Fruit fly (Drosophila melanogaster) whole organism, embryonic: ENCODE measurements around the gene Als2.

Source experiments
- ATbp ChIP-seq: fragments of 200-800 bp; sonication (Bioruptor generic); optimal IDR thresholded peaks from 2 replicates; lab custom pipeline; 2017; ENCODE audit warnings: missing biosample characterization, mild to moderate bottlenecking, missing genetic modification characterization, missing genetic modification reagents
- Atf6 ChIP-seq: fragments of 200-800 bp; sonication (Bioruptor generic); IDR thresholded peaks from 2 replicates; pipeline ENCODE4 v1.3.6; 2022; ENCODE audit warnings: missing biosample characterization, missing genetic modification characterization
- B-H2 ChIP-seq: fragments of 200-800 bp; sonication (Bioruptor generic); optimal IDR thresholded peaks from 2 replicates; lab custom pipeline; 2018; ENCODE audit warnings: missing biosample characterization, mild to moderate bottlenecking, missing genetic modification characterization
- CG11723 ChIP-seq: fragments of 200-800 bp; sonication (Bioruptor generic); optimal IDR thresholded peaks from 2 replicates; lab custom pipeline; 2017; ENCODE audit warnings: missing biosample characterization, mild to moderate bottlenecking, missing genetic modification characterization
- CG12391 ChIP-seq: fragments of 200-800 bp; sonication (Bioruptor generic); optimal IDR thresholded peaks from 3 replicates; lab custom pipeline; 2018; ENCODE audit warnings: missing biosample characterization, mild to moderate bottlenecking, missing genetic modification characterization, moderate library complexity
- CG15073 ChIP-seq: fragments of 200-800 bp; sonication (Bioruptor generic); optimal IDR thresholded peaks from 2 replicates; lab custom pipeline; 2016; ENCODE audit warnings: missing biosample characterization, missing genetic modification characterization
- CG17359 ChIP-seq: fragments of 200-800 bp; sonication (Bioruptor generic); optimal IDR thresholded peaks from 3 replicates; lab custom pipeline; 2018; ENCODE audit warnings: missing biosample characterization, mild to moderate bottlenecking, missing genetic modification characterization, moderate library complexity
- CG18599 ChIP-seq: fragments of 200-800 bp; sonication (Bioruptor generic); optimal IDR thresholded peaks from 3 replicates; lab custom pipeline; 2017; ENCODE audit warnings: missing biosample characterization, missing genetic modification characterization, mild to moderate bottlenecking, moderate library complexity, missing genetic modification reagents
- CG33557 ChIP-seq: fragments of 200-800 bp; sonication (Bioruptor generic); optimal IDR thresholded peaks from 2 replicates; lab custom pipeline; 2019; ENCODE audit warnings: missing biosample characterization, mild to moderate bottlenecking, missing genetic modification characterization, moderate library complexity
- CG3847 ChIP-seq: fragments of 200-800 bp; sonication (Bioruptor generic); IDR thresholded peaks from 2 replicates; pipeline ENCODE4 v1.3.6; 2022; ENCODE audit warnings: missing biosample characterization, missing genetic modification characterization
- CG4854 ChIP-seq: fragments of 200-800 bp; sonication (Bioruptor generic); optimal IDR thresholded peaks from 2 replicates; lab custom pipeline; 2016; ENCODE audit warnings: missing biosample characterization, missing genetic modification characterization, inconsistent platforms
- CG6272 ChIP-seq: fragments of 200-800 bp; sonication (Bioruptor generic); IDR thresholded peaks from 2 replicates; pipeline ENCODE4 v1.3.6; 2022; ENCODE audit warnings: missing biosample characterization, missing genetic modification characterization
- CG6683 ChIP-seq: fragments of 200-800 bp; sonication (Bioruptor generic); optimal IDR thresholded peaks from 2 replicates; lab custom pipeline; 2017; ENCODE audit warnings: missing biosample characterization, mild to moderate bottlenecking, missing genetic modification characterization, missing genetic modification reagents
- CG6854 ChIP-seq: fragments of 200-800 bp; sonication (Bioruptor generic); optimal IDR thresholded peaks from 3 replicates; lab custom pipeline; 2017; ENCODE audit warnings: missing biosample characterization, mild to moderate bottlenecking, missing genetic modification characterization
- CG7745 ChIP-seq: fragments of 200-800 bp; sonication (Bioruptor generic); optimal IDR thresholded peaks from 2 replicates; lab custom pipeline; 2018; ENCODE audit warnings: missing biosample characterization, mild to moderate bottlenecking, missing genetic modification characterization, moderate library complexity
- CHES-1-like ChIP-seq: fragments of 200-800 bp; sonication (Bioruptor generic); optimal IDR thresholded peaks from 2 replicates; lab custom pipeline; 2016; ENCODE audit warnings: missing biosample characterization, missing genetic modification characterization
- CTCF ChIP-seq: fragments of 200-800 bp; sonication (Bioruptor generic); optimal IDR thresholded peaks from 2 replicates; lab custom pipeline; 2017; ENCODE audit warnings: missing biosample characterization, mild to moderate bottlenecking, missing genetic modification characterization, moderate library complexity
- Deaf1 ChIP-seq: fragments of 200-800 bp; optimal IDR thresholded peaks from 3 replicates; lab custom pipeline; 2019; ENCODE audit warnings: missing biosample characterization, mild to moderate bottlenecking, missing genetic modification characterization, moderate library complexity
- Fer1 ChIP-seq: fragments of 200-800 bp; sonication (Bioruptor generic); optimal IDR thresholded peaks from 2 replicates; lab custom pipeline; 2017; ENCODE audit warnings: missing biosample characterization, mild to moderate bottlenecking, missing genetic modification characterization
- H15 ChIP-seq: fragments of 200-800 bp; sonication (Bioruptor generic); IDR thresholded peaks from 3 replicates; pipeline ENCODE4 v1.3.6; 2022; ENCODE audit warnings: missing biosample characterization, missing genetic modification characterization
- Kr ChIP-seq: fragments of 200-800 bp; sonication (Bioruptor generic); optimal IDR thresholded peaks from 2 replicates; lab custom pipeline; 2017; ENCODE audit warnings: missing biosample characterization, mild to moderate bottlenecking, missing genetic modification characterization
- Lim3 ChIP-seq: fragments of 200-800 bp; sonication (Bioruptor generic); IDR thresholded peaks from 2 replicates; pipeline ENCODE4 v1.3.6; 2022; ENCODE audit warnings: missing biosample characterization, missing genetic modification characterization
- Lpt ChIP-seq: fragments of >200 bp; optimal IDR thresholded peaks from 2 replicates; lab custom pipeline; 2018; ENCODE audit warnings: missing biosample characterization, missing genetic modification characterization
- Nf-YC ChIP-seq: fragments of 200-800 bp; optimal IDR thresholded peaks from 3 replicates; lab custom pipeline; 2019; ENCODE audit warnings: missing biosample characterization, mild to moderate bottlenecking, missing genetic modification characterization, moderate library complexity
- Opbp ChIP-seq: fragments of 200-800 bp; sonication (Bioruptor generic); IDR thresholded peaks from 3 replicates; pipeline ENCODE4 v1.3.6; 2022; ENCODE audit warnings: missing biosample characterization, missing genetic modification characterization; ENCODE audit not compliant: partially characterized antibody
- PHDP ChIP-seq: fragments of 200-800 bp; sonication (Bioruptor generic); optimal IDR thresholded peaks from 3 replicates; lab custom pipeline; 2018; ENCODE audit warnings: missing biosample characterization, mild to moderate bottlenecking, missing genetic modification characterization, moderate library complexity
- Sry-β ChIP-seq: fragments of 200-800 bp; sonication (Bioruptor generic); optimal IDR thresholded peaks from 2 replicates; lab custom pipeline; 2018; ENCODE audit warnings: missing biosample characterization, mild to moderate bottlenecking, missing genetic modification characterization, moderate library complexity
- abd-A ChIP-seq: fragments of 200-800 bp; sonication (Bioruptor generic); optimal IDR thresholded peaks from 3 replicates; lab custom pipeline; 2019; ENCODE audit warnings: missing biosample characterization, mild to moderate bottlenecking, missing genetic modification characterization, moderate library complexity
- ac ChIP-seq: fragments of 200-800 bp; sonication (Bioruptor generic); optimal IDR thresholded peaks from 3 replicates; lab custom pipeline; 2017; ENCODE audit warnings: missing biosample characterization, mild to moderate bottlenecking, missing genetic modification characterization
- al ChIP-seq: fragments of 200-800 bp; sonication (Bioruptor generic); IDR thresholded peaks from 2 replicates; pipeline ENCODE4 v1.3.6; 2022; ENCODE audit warnings: missing biosample characterization, missing genetic modification characterization
- cato ChIP-seq: fragments of 200-800 bp; sonication (Bioruptor generic); optimal IDR thresholded peaks from 2 replicates; lab custom pipeline; 2016; ENCODE audit warnings: missing biosample characterization, missing genetic modification characterization, borderline replicate concordance
- dimm ChIP-seq: fragments of 200-800 bp; sonication (Bioruptor generic); IDR thresholded peaks from 2 replicates; pipeline ENCODE4 v1.3.6; 2022; ENCODE audit warnings: missing biosample characterization, missing genetic modification characterization
- disco-r ChIP-seq: fragments of 200-800 bp; sonication (Bioruptor generic); optimal IDR thresholded peaks from 2 replicates; lab custom pipeline; 2016; ENCODE audit warnings: missing biosample characterization, missing genetic modification characterization
- ems ChIP-seq: fragments of 200-800 bp; sonication (Bioruptor generic); optimal IDR thresholded peaks from 3 replicates; lab custom pipeline; 2016; ENCODE audit warnings: missing biosample characterization, missing genetic modification characterization
- eyg ChIP-seq: fragments of 200-800 bp; sonication (Bioruptor generic); optimal IDR thresholded peaks from 3 replicates; lab custom pipeline; 2016; ENCODE audit warnings: missing biosample characterization, missing genetic modification characterization
- fd96Cb ChIP-seq: fragments of 200-800 bp; sonication (Bioruptor generic); optimal IDR thresholded peaks from 2 replicates; lab custom pipeline; 2018; ENCODE audit warnings: missing biosample characterization, mild to moderate bottlenecking, missing genetic modification characterization, moderate library complexity
- grn ChIP-seq: fragments of 200-800 bp; sonication (Bioruptor generic); optimal IDR thresholded peaks from 3 replicates; lab custom pipeline; 2017; ENCODE audit warnings: missing biosample characterization, missing genetic modification characterization
- gsb-n ChIP-seq: fragments of 200-800 bp; sonication (Bioruptor generic); optimal IDR thresholded peaks from 3 replicates; lab custom pipeline; 2018; ENCODE audit warnings: missing biosample characterization, mild to moderate bottlenecking, missing genetic modification characterization
- ham ChIP-seq: fragments of 200-800 bp; sonication (Bioruptor generic); IDR thresholded peaks from 2 replicates; pipeline ENCODE4 v1.3.6; 2022; ENCODE audit warnings: missing biosample characterization, missing genetic modification characterization
- hkb ChIP-seq, 2 experiments: fragments of 200-800 bp in 1 of 2; fragments of >200 bp in 1 of 2; sonication (Bioruptor generic) in 1 of 2; IDR thresholded peaks in 1 of 2; optimal IDR thresholded peaks in 1 of 2; 2 replicates each; pipeline versions ENCODE4 v1.3.6 to Lab custom; 2017 to 2022; ENCODE audit warnings: missing biosample characterization in 1 of 2, missing genetic modification characterization in 1 of 2
- kah ChIP-seq: fragments of 200-800 bp; sonication (Bioruptor generic); optimal IDR thresholded peaks from 2 replicates; lab custom pipeline; 2018; ENCODE audit warnings: missing biosample characterization, mild to moderate bottlenecking, missing genetic modification characterization
- lilli ChIP-seq: fragments of 200-800 bp; sonication (Bioruptor generic); optimal IDR thresholded peaks from 3 replicates; lab custom pipeline; 2016; ENCODE audit warnings: missing biosample characterization, missing genetic modification characterization
- pan ChIP-seq, 4 experiments: fragments of >200 bp in 3 of 4; fragments of 200-800 bp in 1 of 4; sonication (Bioruptor generic) in 1 of 4; optimal IDR thresholded peaks in 3 of 4; IDR thresholded peaks in 1 of 4; 2 replicates each; pipeline versions ENCODE4 v1.3.6 to Lab custom; 2017 to 2022; ENCODE audit warnings: missing biosample characterization in 2 of 4, missing genetic modification characterization in 2 of 4, mixed read lengths in 1 of 4
- pb ChIP-seq: fragments of 200-800 bp; sonication (Bioruptor generic); optimal IDR thresholded peaks from 3 replicates; lab custom pipeline; 2016; ENCODE audit warnings: missing biosample characterization, missing genetic modification characterization
- ranshi ChIP-seq: fragments of 200-800 bp; sonication (Bioruptor generic); IDR thresholded peaks from 2 replicates; pipeline ENCODE4 v1.3.6; 2022; ENCODE audit warnings: missing biosample characterization, missing genetic modification characterization
- ro ChIP-seq: fragments of 200-800 bp; sonication (Bioruptor generic); IDR thresholded peaks from 2 replicates; pipeline ENCODE4 v1.3.6; 2022; ENCODE audit warnings: missing biosample characterization, missing genetic modification characterization
- slou ChIP-seq: fragments of 200-800 bp; sonication (Bioruptor generic); optimal IDR thresholded peaks from 3 replicates; lab custom pipeline; 2016; ENCODE audit warnings: missing biosample characterization, missing genetic modification characterization
- sug ChIP-seq: fragments of 200-800 bp; optimal IDR thresholded peaks from 2 replicates; lab custom pipeline; 2019; ENCODE audit warnings: missing biosample characterization, mild to moderate bottlenecking, missing genetic modification characterization, moderate library complexity
- tgo ChIP-seq: fragments of 200-800 bp; sonication (Bioruptor generic); IDR thresholded peaks from 3 replicates; pipeline ENCODE4 v1.3.6; 2022; ENCODE audit warnings: missing biosample characterization, missing genetic modification characterization
- trem ChIP-seq: fragments of 200-800 bp; optimal IDR thresholded peaks from 3 replicates; lab custom pipeline; 2019; ENCODE audit warnings: missing biosample characterization, mild to moderate bottlenecking, missing genetic modification characterization, moderate library complexity
- vvl ChIP-seq: fragments of 200-800 bp; sonication (Bioruptor generic); IDR thresholded peaks from 2 replicates; pipeline ENCODE4 v1.3.6; 2022; ENCODE audit warnings: missing biosample characterization, missing genetic modification characterization

The Als2 gene

dm6 chr3L:21640815-21641214, 38.7 kb downstream of the Als2 start, which contains the start of gene Atox1 (continued):
- TF ChIP-seq Sry-β (peak; percentile 38), CG12391 (peak; percentile 35), Atf6 (GFP tag; lab: Robert Waterston, UW) (no peak), disco-r (no peak), pb (peak; percentile 23), sug (tag; lab: Kevin White, UChicago) (peak; percentile 59), Lim3 (GFP tag; lab: Robert Waterston, UW) (no peak), CG6854 (no peak), kah (GFP tag; lab: Kevin White, UChicago) (no peak), pan (optimal IDR thresholded peaks at IDR 0.05; lab: Kevin White, UChicago) (no peak), pan (GFP tag; optimal IDR thresholded peaks at IDR 0.05 in 1 of 2, IDR thresholded peaks at IDR 0.05 in 1 of 2) (no peak), CG6272 (GFP tag; lab: Robert Waterston, UW) (no peak), CG15073 (no peak), H15 (GFP tag; lab: Robert Waterston, UW) (no peak), grn (GFP tag; lab: Kevin White, UChicago) (no peak), CG6683 (GFP tag; lab: Kevin White, UChicago) (peak; percentile 22), fd96Cb (tag; lab: Kevin White, UChicago) (no peak), CG17359 (no peak), CTCF (GFP tag; lab: Kevin White, UChicago) (peak; percentile 86), slou (GFP tag; lab: Kevin White, UChicago) (no peak), CG7745 (tag; lab: Kevin White, UChicago) (no peak), Kr (GFP tag; lab: Kevin White, UChicago) (no peak), ro (GFP tag; lab: Robert Waterston, UW) (no peak), Deaf1 (peak; percentile 36), ac (no peak), cato (GFP tag; lab: Kevin White, UChicago) (no peak), tgo (GFP tag; lab: Robert Waterston, UW) (no peak), ems (GFP tag; lab: Kevin White, UChicago) (no peak), ranshi (GFP tag; lab: Robert Waterston, UW) (no peak), hkb (optimal IDR thresholded peaks at IDR 0.05; lab: Kevin White, UChicago) (peak; percentile 80), hkb (GFP tag; IDR thresholded peaks at IDR 0.05; lab: Robert Waterston, UW) (no peak), Opbp (peak; percentile 55; the same call in 1 of the 3 replicates), gsb-n (no peak), trem (tag; lab: Kevin White, UChicago) (peak; percentile 60), ham (GFP tag; lab: Robert Waterston, UW) (no peak), CG11723 (GFP tag; lab: Kevin White, UChicago) (no peak), CG3847 (peak; percentile 77), CG18599 (GFP tag; lab: Kevin White, UChicago) (peak; percentile 35), eyg (GFP tag; lab: Kevin White, UChicago) (no peak), al (no peak), vvl (0 out of 2 replicates have a peak, but pooled peaks have one; percentile 52), dimm (GFP tag; lab: Robert Waterston, UW) (no peak), ATbp (GFP tag; lab: Kevin White, UChicago) (no peak), Lpt (GFP tag; lab: Kevin White, UChicago) (no peak), Fer1 (GFP tag; lab: Kevin White, UChicago) (peak; percentile 65), CG33557 (GFP tag; lab: Kevin White, UChicago) (no peak), abd-A (tag; lab: Kevin White, UChicago) (no peak), Nf-YC (tag; lab: Kevin White, UChicago) (peak; percentile 41), lilli (no peak), CG4854 (GFP tag; lab: Kevin White, UChicago) (peak; percentile 19), CHES-1-like (GFP tag; lab: Kevin White, UChicago) (peak; percentile 25), B-H2 (GFP tag; lab: Kevin White, UChicago) (peak; percentile 76), PHDP (tag; lab: Kevin White, UChicago) (peak; percentile 29)
